Worm (Caenorhabditis elegans) whole organism, L4/young adult: ENCODE data around the gene ZK1128.1.

Experiments used
- W03F9.2 ChIP-seq: fragments of 150-350 bp; optimal IDR thresholded peaks from 2 replicates; lab custom pipeline; 2014; ENCODE audit warnings: missing biosample characterization, missing genetic modification characterization
- dao-5 ChIP-seq: sonication (generic microtip); optimal IDR thresholded peaks from 2 replicates; lab custom pipeline; 2016; ENCODE audit warnings: missing genotype, missing genetic modification characterization, moderate library complexity, missing compliant biosample characterization
- him-1 ChIP-seq: sonication (generic microtip); optimal IDR thresholded peaks from 2 replicates; lab custom pipeline; 2016; ENCODE audit warnings: missing genotype, missing genetic modification reagents, missing genetic modification characterization, missing compliant biosample characterization

ZK1128.1 gene

ce11 chrIII:10132495-10133450 is 18.2 kb upstream of the ZK1128.1 start:
- TF ChIP-seq W03F9.2 (tag; lab: Kevin White, UChicago) (no peak), him-1 (tag; lab: Kevin White, UChicago) (no peak), dao-5 (tag; lab: Kevin White, UChicago) (no peak)

DNA sequence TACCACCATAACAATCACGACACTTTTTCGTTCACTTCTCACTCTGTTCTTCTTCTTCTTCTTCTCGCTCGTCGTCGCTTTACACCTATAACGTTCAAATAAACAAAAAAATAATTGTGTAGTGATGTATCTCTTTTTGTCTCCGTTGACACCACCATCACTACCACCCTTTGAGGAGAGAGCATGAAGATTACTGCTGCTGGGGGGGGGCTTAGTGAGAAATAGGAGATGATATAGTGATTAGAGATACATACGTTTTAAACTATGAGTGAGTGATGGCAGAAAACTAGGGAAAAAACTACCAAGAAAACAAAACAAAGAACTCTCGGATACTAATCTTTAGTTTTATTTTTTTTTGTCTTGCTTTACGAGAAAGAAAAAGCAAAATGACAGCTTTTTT is 11.8 kb upstream of the ZK1128.1 start:
- TF ChIP-seq W03F9.2 (tag; lab: Kevin White, UChicago) (no peak), dao-5 (tag; lab: Kevin White, UChicago) (no peak), him-1 (tag; lab: Kevin White, UChicago) (no peak)

DNA sequence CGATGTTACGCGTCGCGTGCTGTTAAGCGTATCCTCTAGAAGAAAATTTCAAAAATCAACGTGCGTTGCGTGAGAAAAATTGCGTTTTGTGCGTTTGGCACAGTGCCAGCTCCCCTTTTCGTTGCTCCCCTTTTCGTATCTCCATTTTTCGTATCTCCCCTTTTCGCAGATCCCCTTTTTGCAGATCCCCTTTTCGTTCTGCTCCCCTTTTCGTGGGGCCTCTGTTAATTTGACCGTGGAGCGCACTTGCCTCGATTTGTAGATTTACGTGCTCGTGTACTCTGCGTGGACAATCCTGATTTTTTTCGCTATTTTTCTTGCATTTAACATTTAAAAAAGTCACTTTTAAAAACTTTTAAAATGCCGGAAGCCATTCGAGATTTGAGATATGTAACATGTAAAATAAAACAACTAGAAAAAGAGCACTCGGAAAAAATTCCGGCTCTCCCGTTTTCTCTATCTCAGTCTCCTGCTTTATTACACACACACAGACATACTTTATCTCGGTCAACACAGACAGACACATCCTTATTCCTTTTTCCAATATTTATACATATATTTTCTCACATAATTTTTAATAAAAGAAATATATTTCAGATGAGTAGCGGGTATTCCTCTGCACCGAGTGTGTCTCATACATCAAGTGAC is 9.2 kb upstream of the ZK1128.1 start, which contains the start of gene ttll-4:
Gene ttll-4, plus strand, starts transcription at position 598 of the 648 bp plus-strand sequence.
- TF ChIP-seq dao-5 (tag; lab: Kevin White, UChicago): no peak
- peak; percentile 38 for TF ChIP-seq him-1 (tag; lab: Kevin White, UChicago)

- TF ChIP-seq dao-5 (tag; lab: Kevin White, UChicago) (no peak), W03F9.2 (tag; lab: Kevin White, UChicago) (peak; percentile 24), him-1 (tag; lab: Kevin White, UChicago) (no peak)
These were observed 5.7 kb upstream of the ZK1128.1 start, which contains the start of the genes gtf-2H3 and ham-3 for ce11 chrIII:10120076-10120831. Gene gtf-2H3, minus strand, starts transcription at chrIII:10120148. Gene ham-3, plus strand, starts transcription at chrIII:10120781.

- TF ChIP-seq dao-5 (tag; lab: Kevin White, UChicago): no peak
- TF ChIP-seq him-1 (tag; lab: Kevin White, UChicago): no peak
- TF ChIP-seq W03F9.2 (tag; lab: Kevin White, UChicago): no peak
These were observed 4.3 kb upstream of the ZK1128.1 start, which contains the start of gene ZK1128.3 for ce11 chrIII:10118818-10119217. Gene ZK1128.3, minus strand, starts transcription at chrIII:10118918.

DNA sequence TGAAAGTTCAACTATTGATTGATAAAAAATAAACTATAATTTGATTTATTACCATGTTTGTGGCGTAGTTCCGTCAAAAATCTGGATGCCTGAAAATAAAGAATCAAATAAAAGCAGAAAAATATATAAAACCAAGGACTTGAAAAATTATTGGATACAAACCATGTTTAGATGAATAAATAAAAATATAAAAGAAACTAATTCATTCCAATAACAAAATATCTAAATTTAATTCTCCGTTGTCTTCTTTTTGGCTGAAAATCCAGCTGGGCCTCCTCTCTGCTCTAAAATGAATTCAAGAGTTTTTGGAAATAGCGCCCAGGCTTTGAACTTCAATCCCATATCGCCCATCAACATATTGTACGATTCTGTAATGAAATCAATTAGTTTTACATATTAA is 1.6 kb downstream of the ZK1128.1 start, which contains the start of gene vps-29:
Gene vps-29, minus strand, starts transcription at position 101 of the 400 bp plus-strand sequence.
- no peak for TF ChIP-seq dao-5 (tag; lab: Kevin White, UChicago)
- TF ChIP-seq him-1 (tag; lab: Kevin White, UChicago): no peak
- TF ChIP-seq W03F9.2 (tag; lab: Kevin White, UChicago): no peak

DNA sequence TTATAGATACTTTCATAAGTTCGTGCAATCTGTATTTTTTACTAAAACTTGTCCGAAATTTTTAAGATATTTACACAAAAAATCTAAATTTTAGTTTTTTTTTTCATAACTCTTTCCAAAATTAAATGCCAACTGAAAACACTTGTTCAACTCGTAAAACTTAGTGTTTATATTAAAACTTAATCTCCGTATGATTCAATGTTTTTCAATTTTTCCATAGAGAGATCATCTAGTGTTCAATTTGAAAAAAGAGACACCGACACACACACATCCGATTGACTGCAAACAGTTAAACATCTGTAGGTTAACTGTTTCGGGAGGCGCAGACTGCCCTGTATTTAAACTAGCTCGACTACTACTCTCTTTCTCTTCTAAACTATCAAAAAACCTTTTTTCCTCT is 5.6 kb downstream of the ZK1128.1 start, which contains the start of gene T16H12.9:
Gene T16H12.9, plus strand, starts transcription at position 301 of the 400 bp plus-strand sequence.
- TF ChIP-seq him-1 (tag; lab: Kevin White, UChicago): no peak
- no peak for TF ChIP-seq dao-5 (tag; lab: Kevin White, UChicago)
- no peak for TF ChIP-seq W03F9.2 (tag; lab: Kevin White, UChicago)

ce11 chrIII:10106390-10106789 is 8.2 kb downstream of the ZK1128.1 start, which contains the start of gene srt-55:
Gene srt-55, minus strand, starts transcription at chrIII:10106490.
- TF ChIP-seq him-1 (tag; lab: Kevin White, UChicago) (no peak), W03F9.2 (tag; lab: Kevin White, UChicago) (no peak)

ce11 chrIII:10101352-10101751 is 13.2 kb downstream of the ZK1128.1 start, which contains the start of gene kel-10:
Gene kel-10, minus strand, starts transcription at chrIII:10101452.
- TF ChIP-seq W03F9.2 (tag; lab: Kevin White, UChicago) (no peak), him-1 (tag; lab: Kevin White, UChicago) (no peak)

DNA sequence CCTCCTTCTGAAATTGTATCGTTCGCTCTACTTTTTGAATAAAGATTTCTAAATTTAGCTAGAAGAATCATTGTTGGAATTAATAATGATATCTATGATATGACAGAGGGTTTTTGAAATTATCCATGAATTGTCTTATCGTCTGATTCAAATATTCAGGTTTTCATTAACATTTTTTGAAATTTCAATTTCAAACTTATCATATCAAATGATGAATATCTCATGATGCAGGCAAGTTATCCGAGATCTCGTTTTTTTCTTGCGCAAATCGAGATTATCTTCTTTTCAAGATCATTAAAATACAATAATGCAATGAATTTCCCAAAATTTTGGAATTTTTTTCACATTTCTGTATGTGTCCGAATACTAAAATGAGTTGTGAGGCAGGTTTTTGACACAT is 16.6 kb downstream of the ZK1128.1 start, which contains the start of gene spop-1:
Gene spop-1, minus strand, starts transcription at position 101 of the 400 bp plus-strand sequence.
- TF ChIP-seq dao-5 (tag; lab: Kevin White, UChicago) (no peak), W03F9.2 (tag; lab: Kevin White, UChicago) (no peak), him-1 (tag; lab: Kevin White, UChicago) (no peak)

DNA sequence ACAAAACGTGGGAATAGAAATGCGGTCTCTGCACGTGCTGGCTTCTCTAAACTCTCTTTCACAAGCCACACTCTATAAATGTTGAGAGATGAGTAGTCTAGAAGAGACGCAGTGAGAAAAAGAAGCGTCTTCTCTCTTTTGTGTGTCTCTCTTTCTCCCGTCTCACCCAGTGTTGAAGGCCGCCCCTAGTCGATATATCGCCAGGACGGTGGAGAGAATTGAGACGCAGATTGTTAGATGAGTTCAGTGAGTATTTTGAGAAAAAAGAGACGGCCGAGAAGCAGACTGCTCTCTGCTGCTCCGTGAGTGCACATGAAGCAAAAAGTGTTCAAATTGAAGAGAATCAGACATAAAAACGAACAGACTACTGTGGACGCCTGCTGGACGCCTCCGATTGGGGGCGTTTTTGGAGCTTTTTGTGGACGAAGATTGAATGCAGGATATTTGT is 18.0 kb downstream of the ZK1128.1 start:
- TF ChIP-seq W03F9.2 (tag; lab: Kevin White, UChicago) (peak; percentile 66), him-1 (tag; lab: Kevin White, UChicago) (peak; percentile 39), dao-5 (tag; lab: Kevin White, UChicago) (no peak)

- no peak for TF ChIP-seq dao-5 (tag; lab: Kevin White, UChicago)
- TF ChIP-seq him-1 (tag; lab: Kevin White, UChicago): no peak
- no peak for TF ChIP-seq W03F9.2 (tag; lab: Kevin White, UChicago)
These were observed 19.2 kb downstream of the ZK1128.1 start for ce11 chrIII:10095377-10095776.
